Worm (Caenorhabditis elegans) whole organism, L4/young adult: ENCODE results near the gene T24C12.1.

Source experiments
- W03F9.2 ChIP-seq: fragments of 150-350 bp; optimal IDR thresholded peaks from 2 replicates; lab custom pipeline; 2014; ENCODE audit warnings: missing biosample characterization, missing genetic modification characterization
- him-1 ChIP-seq: sonication (generic microtip); optimal IDR thresholded peaks from 2 replicates; lab custom pipeline; 2016; ENCODE audit warnings: missing genotype, missing genetic modification reagents, missing genetic modification characterization, missing compliant biosample characterization

DNA sequence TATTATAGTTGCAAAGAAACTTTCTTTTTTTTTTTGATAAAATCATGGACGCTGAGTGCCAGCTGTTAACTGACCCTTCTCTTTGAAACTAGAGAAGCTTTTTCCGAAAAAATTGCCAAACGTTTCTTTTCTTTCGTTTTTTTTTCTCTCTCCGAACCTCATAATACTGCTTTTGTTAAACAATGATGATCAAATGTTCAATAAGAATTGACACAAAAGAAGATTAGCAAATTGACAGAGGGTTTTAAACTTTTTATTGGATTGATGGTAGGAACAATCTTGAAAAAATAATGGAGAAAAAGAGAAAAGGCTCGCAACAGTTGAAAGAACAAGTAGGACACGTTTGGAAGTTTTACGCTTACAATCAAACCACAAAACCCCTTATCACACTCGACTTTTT, 21.6 kb downstream of the T24C12.1 start, which contains the start of gene hex-1:
- no peak for TF ChIP-seq W03F9.2 (tag; lab: Kevin White, UChicago)
- TF ChIP-seq him-1 (tag; lab: Kevin White, UChicago), result no peak
